Fruit fly (Drosophila melanogaster): Measurements from ENCODE around the gene Cpr65Ec.

dm6 chr3L:7086558-7087059, 6.4 kb upstream of the Cpr65Ec start, which contains the start of gene Cpr65Ea:
- TF ChIP-seq CG9705 (GFP tag; optimal IDR thresholded peaks at IDR 0.05), result no peak
- TF ChIP-seq Jra (GFP tag; optimal IDR thresholded peaks at IDR 0.05), result no peak
- no peak for TF ChIP-seq pan (optimal IDR thresholded peaks at IDR 0.05)
- no peak for TF ChIP-seq Abd-B (GFP tag; optimal IDR thresholded peaks at IDR 0.05)
- no peak for TF ChIP-seq h (GFP tag; optimal IDR thresholded peaks at IDR 0.05)
- TF ChIP-seq tai (GFP tag; optimal IDR thresholded peaks at IDR 0.05), result no peak
- no peak for TF ChIP-seq OdsH (GFP tag; optimal IDR thresholded peaks at IDR 0.05)
- no peak for TF ChIP-seq br (GFP tag; optimal IDR thresholded peaks at IDR 0.05)
- TF ChIP-seq fru (GFP tag; optimal IDR thresholded peaks at IDR 0.05), result no peak
